Worm (Caenorhabditis elegans): Measurements from ENCODE around the gene C50F4.6.

Gene C50F4.6

ce11 chrV:9513590-9513989, 32.3 kb upstream of the C50F4.6 start, which contains the start of gene eif-2Bdelta (continued):
- TF ChIP-seq nhr-19 (GFP tag; conservative IDR thresholded peaks at IDR 0.05), result peak; percentile 67
- no peak for TF ChIP-seq unc-62 (GFP tag; optimal IDR thresholded peaks at IDR 0.05)
- no peak for TF ChIP-seq lir-3 (tag; optimal IDR thresholded peaks at IDR 0.05; ENCODE audit: poor library complexity)
- TF ChIP-seq nhr-237 (tag; optimal IDR thresholded peaks at IDR 0.05), result no peak
- no peak for TF ChIP-seq nhr-11 (tag; optimal IDR thresholded peaks at IDR 0.05)
- TF ChIP-seq ceh-63 (GFP tag; optimal IDR thresholded peaks at IDR 0.05), result no peak
- TF ChIP-seq grh-1 (GFP tag; IDR thresholded peaks at IDR 0.05), result no peak
- TF ChIP-seq unc-86 (tag; optimal IDR thresholded peaks at IDR 0.05), result peak; percentile 59
- no peak for TF ChIP-seq fkh-10 (GFP tag; optimal IDR thresholded peaks at IDR 0.05)
- no peak for TF ChIP-seq nhr-77 (tag; optimal IDR thresholded peaks at IDR 0.05)
- no peak for TF ChIP-seq fkh-8 (tag; optimal IDR thresholded peaks at IDR 0.05)

DNA sequence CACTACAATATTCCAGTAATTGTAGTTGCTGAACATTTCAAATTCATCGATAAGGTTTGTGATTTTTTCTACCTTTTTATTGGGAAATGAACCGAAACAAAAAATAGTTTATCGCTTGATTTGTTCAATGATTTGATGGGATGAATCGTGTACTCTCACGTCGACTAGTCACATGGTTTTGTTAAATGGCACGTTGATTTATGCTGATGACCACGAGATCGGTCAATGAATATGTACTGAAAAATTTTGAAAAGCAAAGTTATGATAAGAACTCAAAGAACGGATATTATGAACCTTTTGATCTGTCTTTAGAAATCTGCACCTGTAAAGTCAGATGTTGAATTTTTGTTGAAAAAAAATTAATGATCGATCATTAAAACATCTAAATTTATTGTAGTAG, 29.6 kb upstream of the C50F4.6 start:
- no peak for TF ChIP-seq ces-1 (GFP tag; optimal IDR thresholded peaks at IDR 0.05)
- no peak for TF ChIP-seq sup-37 (GFP tag; optimal IDR thresholded peaks at IDR 0.05)
- TF ChIP-seq unc-30 (tag; optimal IDR thresholded peaks at IDR 0.05), result no peak
- TF ChIP-seq tbx-2 (tag; optimal IDR thresholded peaks at IDR 0.05), result peak; percentile 78
- TF ChIP-seq aly-2 (tag; optimal IDR thresholded peaks at IDR 0.05), result no peak
- TF ChIP-seq lir-3 (tag; optimal IDR thresholded peaks at IDR 0.05; ENCODE audit: poor library complexity), result peak; percentile 39
- TF ChIP-seq nhr-19 (GFP tag; conservative IDR thresholded peaks at IDR 0.05), result peak; percentile 95
- TF ChIP-seq sox-4 (tag; optimal IDR thresholded peaks at IDR 0.05), result peak; percentile 17
- peak; percentile 87 for TF ChIP-seq nhr-90 (tag; optimal IDR thresholded peaks at IDR 0.05; ENCODE audit: poor library complexity)
- no peak for TF ChIP-seq Y116A8C.19 (tag; optimal IDR thresholded peaks at IDR 0.05; ENCODE audit: borderline replicate concordance)
- peak; percentile 70 for TF ChIP-seq C16A3.4 (tag; optimal IDR thresholded peaks at IDR 0.05)
- TF ChIP-seq jun-1 (tag; optimal IDR thresholded peaks at IDR 0.05), result no peak
- TF ChIP-seq lsy-2 (tag; optimal IDR thresholded peaks at IDR 0.05), result peak; percentile 15 to 60
- TF ChIP-seq isw-1 (GFP tag; IDR thresholded peaks at IDR 0.05), result no peak
- TF ChIP-seq C04F5.9 (tag; optimal IDR thresholded peaks at IDR 0.05), result no peak
- TF ChIP-seq grh-1 (GFP tag; IDR thresholded peaks at IDR 0.05), result peak; percentile 53; the same call in 1 of the 2 replicates
- no peak for TF ChIP-seq nhr-12 (tag; optimal IDR thresholded peaks at IDR 0.05)
- TF ChIP-seq mab-9 (GFP tag; IDR thresholded peaks at IDR 0.05), result peak; percentile 48; the same call in 1 of the 2 replicates
- peak in 1 of 2 experiments; percentile 85 for TF ChIP-seq mdl-1 (tag; optimal IDR thresholded peaks at IDR 0.05)
- TF ChIP-seq elt-3 (tag; optimal IDR thresholded peaks at IDR 0.05), result peak; percentile 33 to 100 (median 90)
- no peak for TF ChIP-seq nhr-28 (tag; optimal IDR thresholded peaks at IDR 0.05)
- peak; percentile 41 for TF ChIP-seq ama-1 (optimal IDR thresholded peaks at IDR 0.05)
- TF ChIP-seq lin-13 (GFP tag; optimal IDR thresholded peaks at IDR 0.05), result peak; percentile 36
- TF ChIP-seq lin-14 (GFP tag; optimal IDR thresholded peaks at IDR 0.05), result peak; percentile 85
- TF ChIP-seq egl-27 (tag; optimal IDR thresholded peaks at IDR 0.05), result no peak
- TF ChIP-seq sptf-1 (tag; optimal IDR thresholded peaks at IDR 0.05), result no peak
- peak; percentile 34 for TF ChIP-seq irx-1 (tag; optimal IDR thresholded peaks at IDR 0.05)
- TF ChIP-seq snu-23 (GFP tag; optimal IDR thresholded peaks at IDR 0.05), result peak; percentile 79
- TF ChIP-seq hlh-4 (tag; optimal IDR thresholded peaks at IDR 0.05), result no peak
- no peak for TF ChIP-seq tlp-1 (tag; optimal IDR thresholded peaks at IDR 0.05)
- TF ChIP-seq rnt-1 (tag; optimal IDR thresholded peaks at IDR 0.05), result no peak
- peak; percentile 85 for TF ChIP-seq blmp-1 (tag; optimal IDR thresholded peaks at IDR 0.05)
- TF ChIP-seq mef-2 (tag; optimal IDR thresholded peaks at IDR 0.05), result no peak
- peak; percentile 94 for TF ChIP-seq nhr-20 (tag; optimal IDR thresholded peaks at IDR 0.05)
- no peak for TF ChIP-seq alr-1 (tag; optimal IDR thresholded peaks at IDR 0.05; ENCODE audit: borderline replicate concordance)
- no peak for TF ChIP-seq unc-86 (tag; optimal IDR thresholded peaks at IDR 0.05)
- TF ChIP-seq xbp-1 (tag; optimal IDR thresholded peaks at IDR 0.05), result peak; percentile 32
- no peak for TF ChIP-seq ztf-11 (tag; optimal IDR thresholded peaks at IDR 0.05)
- no peak for TF ChIP-seq ceh-8 (GFP tag; optimal IDR thresholded peaks at IDR 0.05)
- no peak for TF ChIP-seq ceh-63 (GFP tag; optimal IDR thresholded peaks at IDR 0.05)
- TF ChIP-seq nhr-11 (tag; optimal IDR thresholded peaks at IDR 0.05), result no peak
- peak; percentile 77 for TF ChIP-seq hpl-2 (GFP tag; optimal IDR thresholded peaks at IDR 0.05)
- TF ChIP-seq fos-1 (tag; optimal IDR thresholded peaks at IDR 0.05), result no peak
- no peak for TF ChIP-seq pag-3 (tag; optimal IDR thresholded peaks at IDR 0.05; ENCODE audit: borderline replicate concordance, insufficient read depth)
- no peak for TF ChIP-seq unc-62 (GFP tag; optimal IDR thresholded peaks at IDR 0.05)
- TF ChIP-seq nhr-84 (tag; optimal IDR thresholded peaks at IDR 0.05), result no peak
- no peak for TF ChIP-seq fkh-10 (GFP tag; optimal IDR thresholded peaks at IDR 0.05)

Data from whole organism, L1 larva.